Fruit fly (Drosophila melanogaster) whole organism, embryonic: ENCODE results near the gene Dlip1.
A peak's percentile ranks its signal among the peaks of the same experiment; 100 is the strongest.

Source experiments
- BEAF-32 ChIP-seq: fragments of 200-800 bp; sonication (Bioruptor generic); optimal IDR thresholded peaks from 3 replicates; lab custom pipeline; 2017; ENCODE audit warnings: missing biosample characterization, missing genetic modification characterization, mild to moderate bottlenecking, moderate library complexity, missing genetic modification reagents
- Blimp-1 ChIP-seq: fragments of 200-800 bp; sonication (Bioruptor generic); optimal IDR thresholded peaks from 3 replicates; lab custom pipeline; 2018; ENCODE audit warnings: missing biosample characterization, missing genetic modification characterization, mild to moderate bottlenecking, moderate library complexity, missing genetic modification reagents
- CG10267 ChIP-seq: fragments of 200-800 bp; sonication (Bioruptor generic); optimal IDR thresholded peaks from 2 replicates; lab custom pipeline; 2018; ENCODE audit warnings: missing biosample characterization, mild to moderate bottlenecking, missing genetic modification characterization, moderate library complexity
- CG12155 ChIP-seq: fragments of 200-800 bp; sonication (Bioruptor generic); optimal IDR thresholded peaks from 3 replicates; lab custom pipeline; 2016; ENCODE audit warnings: missing biosample characterization, missing genetic modification characterization
- CG12942 ChIP-seq: fragments of 200-800 bp; sonication (Bioruptor generic); optimal IDR thresholded peaks from 3 replicates; lab custom pipeline; 2016; ENCODE audit warnings: missing biosample characterization, missing genetic modification characterization
- CG15514 ChIP-seq: fragments of 200-800 bp; sonication (Bioruptor generic); optimal IDR thresholded peaks from 3 replicates; lab custom pipeline; 2017; ENCODE audit warnings: missing biosample characterization, missing genetic modification characterization, mild to moderate bottlenecking, moderate library complexity, missing genetic modification reagents
- CG16863 ChIP-seq: fragments of 200-800 bp; sonication (Bioruptor generic); optimal IDR thresholded peaks from 3 replicates; lab custom pipeline; 2016; ENCODE audit warnings: missing biosample characterization, missing genetic modification characterization
- CG17612 ChIP-seq: fragments of 200-800 bp; sonication (Bioruptor generic); IDR thresholded peaks from 2 replicates; pipeline ENCODE4 v1.3.6; 2022; ENCODE audit warnings: missing biosample characterization, missing genetic modification characterization
- CG18262 ChIP-seq: fragments of 200-800 bp; optimal IDR thresholded peaks from 3 replicates; lab custom pipeline; 2019; ENCODE audit warnings: missing biosample characterization, mild to moderate bottlenecking, missing genetic modification characterization, moderate library complexity
- CG2199 ChIP-seq: fragments of 200-800 bp; sonication (Bioruptor generic); IDR thresholded peaks from 3 replicates; pipeline ENCODE4 v1.3.6; 2022; ENCODE audit warnings: missing biosample characterization, missing genetic modification characterization
- CG34224 ChIP-seq: fragments of 200-800 bp; sonication (Bioruptor generic); IDR thresholded peaks from 3 replicates; pipeline ENCODE4 v1.3.6; 2022; ENCODE audit warnings: missing biosample characterization, missing genetic modification characterization; ENCODE audit not compliant: partially characterized antibody
- CG43689 ChIP-seq: fragments of 200-800 bp; sonication (Bioruptor generic); IDR thresholded peaks from 2 replicates; pipeline ENCODE4 v1.3.6; 2022; ENCODE audit warnings: missing biosample characterization, missing genetic modification characterization
- CG4617 ChIP-seq: fragments of 200-800 bp; sonication (Bioruptor generic); optimal IDR thresholded peaks from 3 replicates; lab custom pipeline; 2016; ENCODE audit warnings: missing biosample characterization, missing genetic modification characterization, borderline replicate concordance
- CG7839 ChIP-seq: fragments of 200-800 bp; sonication (Bioruptor generic); optimal IDR thresholded peaks from 3 replicates; lab custom pipeline; 2018; ENCODE audit warnings: missing biosample characterization, mild to moderate bottlenecking, missing genetic modification characterization, moderate library complexity
- Camta ChIP-seq: fragments of 200-800 bp; sonication (Bioruptor generic); optimal IDR thresholded peaks from 2 replicates; lab custom pipeline; 2016; ENCODE audit warnings: missing biosample characterization, missing genetic modification characterization
- CkIIα-i1 ChIP-seq: fragments of 200-800 bp; sonication (Bioruptor generic); IDR thresholded peaks from 2 replicates; pipeline ENCODE4 v1.3.6; 2022; ENCODE audit warnings: missing biosample characterization, missing genetic modification characterization
- D ChIP-seq, 2 experiments: fragments of 200-800 bp in 1 of 2; fragments of >200 bp in 1 of 2; sonication (Bioruptor generic) in 1 of 2; optimal IDR thresholded peaks; 2 replicates in 1 of 2; 3 replicates in 1 of 2; lab custom pipeline; 2017; ENCODE audit warnings: mild to moderate bottlenecking in 1 of 2, missing biosample characterization in 1 of 2, missing genetic modification characterization in 1 of 2, missing genetic modification reagents in 1 of 2
- D19A ChIP-seq: fragments of 200-800 bp; optimal IDR thresholded peaks from 3 replicates; lab custom pipeline; 2019; ENCODE audit warnings: missing biosample characterization, mild to moderate bottlenecking, missing genetic modification characterization, moderate library complexity
- Dek ChIP-seq: fragments of 200-800 bp; sonication (Bioruptor generic); optimal IDR thresholded peaks from 3 replicates; lab custom pipeline; 2019; ENCODE audit warnings: missing biosample characterization, mild to moderate bottlenecking, missing genetic modification characterization, moderate library complexity
- H15 ChIP-seq: fragments of 200-800 bp; sonication (Bioruptor generic); IDR thresholded peaks from 3 replicates; pipeline ENCODE4 v1.3.6; 2022; ENCODE audit warnings: missing biosample characterization, missing genetic modification characterization
- Hr78 ChIP-seq, 2 experiments: fragments of 200-800 bp in 1 of 2; fragments of >200 bp in 1 of 2; sonication (Bioruptor generic) in 1 of 2; optimal IDR thresholded peaks; 2 replicates each; lab custom pipeline; 2017 to 2019; ENCODE audit warnings: missing biosample characterization in 2 of 2, missing genetic modification characterization in 2 of 2, mild to moderate bottlenecking in 1 of 2, moderate library complexity in 1 of 2
- MBD-R2 ChIP-seq: fragments of 200-800 bp; sonication (Bioruptor generic); IDR thresholded peaks from 2 replicates; pipeline ENCODE4 v1.3.6; 2022; ENCODE audit warnings: missing biosample characterization, missing genetic modification characterization
- Meics ChIP-seq: fragments of 200-800 bp; sonication (Bioruptor generic); optimal IDR thresholded peaks from 2 replicates; lab custom pipeline; 2017; ENCODE audit warnings: missing biosample characterization, mild to moderate bottlenecking, missing genetic modification characterization
- NC2β ChIP-seq: fragments of 200-800 bp; sonication (Bioruptor generic); optimal IDR thresholded peaks from 2 replicates; lab custom pipeline; 2016; ENCODE audit warnings: missing biosample characterization, missing genetic modification characterization
- NK7.1 ChIP-seq: fragments of 200-800 bp; sonication (Bioruptor generic); optimal IDR thresholded peaks from 3 replicates; lab custom pipeline; 2016; ENCODE audit warnings: missing biosample characterization, missing genetic modification characterization
- Neu2 ChIP-seq: fragments of 200-800 bp; sonication (Bioruptor generic); optimal IDR thresholded peaks from 3 replicates; lab custom pipeline; 2016; ENCODE audit warnings: missing biosample characterization, missing genetic modification characterization, borderline replicate concordance
- Nf-YB ChIP-seq: fragments of 200-800 bp; sonication (Bioruptor generic); optimal IDR thresholded peaks from 3 replicates; lab custom pipeline; 2019; ENCODE audit warnings: missing biosample characterization, mild to moderate bottlenecking, missing genetic modification characterization, moderate library complexity
- Opbp ChIP-seq: fragments of 200-800 bp; sonication (Bioruptor generic); IDR thresholded peaks from 3 replicates; pipeline ENCODE4 v1.3.6; 2022; ENCODE audit warnings: missing biosample characterization, missing genetic modification characterization; ENCODE audit not compliant: partially characterized antibody
- Ravus ChIP-seq: fragments of 200-800 bp; sonication (Bioruptor generic); IDR thresholded peaks from 2 replicates; pipeline ENCODE4 v1.3.6; 2022; ENCODE audit warnings: missing biosample characterization, missing genetic modification characterization
- Scr ChIP-seq: fragments of 200-800 bp; sonication (Bioruptor generic); IDR thresholded peaks from 2 replicates; pipeline ENCODE4 v1.3.6; 2022; ENCODE audit warnings: missing biosample characterization, missing genetic modification characterization; ENCODE audit not compliant: partially characterized antibody
- Spps ChIP-seq: fragments of 200-800 bp; sonication (Bioruptor generic); optimal IDR thresholded peaks from 2 replicates; lab custom pipeline; 2018; ENCODE audit warnings: missing biosample characterization, mild to moderate bottlenecking, missing genetic modification characterization
- Vsx1 ChIP-seq: fragments of 200-800 bp; sonication (Bioruptor generic); optimal IDR thresholded peaks from 2 replicates; lab custom pipeline; 2017; ENCODE audit warnings: missing biosample characterization, mild to moderate bottlenecking, missing genetic modification characterization, missing genetic modification reagents
- Xbp1 ChIP-seq: fragments of 200-800 bp; sonication (Bioruptor generic); optimal IDR thresholded peaks from 3 replicates; lab custom pipeline; 2016; ENCODE audit warnings: missing biosample characterization, mild to moderate bottlenecking, missing genetic modification characterization
- bsh ChIP-seq, 2 experiments: fragments of 200-800 bp; sonication (Bioruptor generic); optimal IDR thresholded peaks; 2 replicates each; lab custom pipeline; 2017 to 2018; ENCODE audit warnings: mild to moderate bottlenecking in 2 of 2, missing biosample characterization in 2 of 2, missing genetic modification characterization in 2 of 2, moderate library complexity in 1 of 2
- cg ChIP-seq: fragments of 200-800 bp; sonication (Bioruptor generic); optimal IDR thresholded peaks from 3 replicates; lab custom pipeline; 2019; ENCODE audit warnings: missing biosample characterization, mild to moderate bottlenecking, missing genetic modification characterization, moderate library complexity
- dan ChIP-seq: fragments of 200-800 bp; sonication (Bioruptor generic); IDR thresholded peaks from 2 replicates; pipeline ENCODE4 v1.3.6; 2022; ENCODE audit warnings: missing biosample characterization, missing genetic modification characterization
- en ChIP-seq: fragments of 200-800 bp; sonication (Bioruptor generic); optimal IDR thresholded peaks from 2 replicates; lab custom pipeline; 2016; ENCODE audit warnings: missing biosample characterization, missing genetic modification characterization
- odd ChIP-seq: fragments of 200-800 bp; sonication (Bioruptor generic); optimal IDR thresholded peaks from 2 replicates; lab custom pipeline; 2017; ENCODE audit warnings: missing biosample characterization, mild to moderate bottlenecking, missing genetic modification characterization
- pan ChIP-seq, 4 experiments: fragments of >200 bp in 3 of 4; fragments of 200-800 bp in 1 of 4; sonication (Bioruptor generic) in 1 of 4; optimal IDR thresholded peaks in 3 of 4; IDR thresholded peaks in 1 of 4; 2 replicates each; pipeline versions ENCODE4 v1.3.6 to Lab custom; 2017 to 2022; ENCODE audit warnings: missing biosample characterization in 2 of 4, missing genetic modification characterization in 2 of 4, mixed read lengths in 1 of 4
- pita ChIP-seq: fragments of 200-800 bp; sonication (Bioruptor generic); optimal IDR thresholded peaks from 2 replicates; lab custom pipeline; 2017; ENCODE audit warnings: missing biosample characterization, mild to moderate bottlenecking, missing genetic modification characterization
- ranshi ChIP-seq: fragments of 200-800 bp; sonication (Bioruptor generic); IDR thresholded peaks from 2 replicates; pipeline ENCODE4 v1.3.6; 2022; ENCODE audit warnings: missing biosample characterization, missing genetic modification characterization
- sens ChIP-seq: fragments of 200-800 bp; sonication (Bioruptor generic); peaks from one replicate; lab custom pipeline; 2016; ENCODE audit warnings: missing biosample characterization, missing genetic modification characterization
- slou ChIP-seq: fragments of 200-800 bp; sonication (Bioruptor generic); optimal IDR thresholded peaks from 3 replicates; lab custom pipeline; 2016; ENCODE audit warnings: missing biosample characterization, missing genetic modification characterization
- sqz ChIP-seq: fragments of 200-800 bp; sonication (Bioruptor generic); optimal IDR thresholded peaks from 3 replicates; lab custom pipeline; 2018; ENCODE audit warnings: missing biosample characterization, mild to moderate bottlenecking, missing genetic modification characterization
- tin ChIP-seq: fragments of 200-800 bp; sonication (Bioruptor generic); optimal IDR thresholded peaks from 3 replicates; lab custom pipeline; 2016; ENCODE audit warnings: missing biosample characterization, missing genetic modification characterization
- toy ChIP-seq: fragments of 200-800 bp; sonication (Bioruptor generic); IDR thresholded peaks from 2 replicates; pipeline ENCODE4 v1.3.6; 2022; ENCODE audit warnings: missing biosample characterization, missing genetic modification characterization
- wor ChIP-seq: fragments of 200-800 bp; sonication (Bioruptor generic); IDR thresholded peaks from 2 replicates; pipeline ENCODE4 v1.3.6; 2022; ENCODE audit warnings: missing biosample characterization, missing genetic modification characterization
- zf30C ChIP-seq: fragments of 200-800 bp; sonication (Bioruptor generic); optimal IDR thresholded peaks from 3 replicates; lab custom pipeline; 2018; ENCODE audit warnings: missing biosample characterization, mild to moderate bottlenecking, missing genetic modification characterization

Dlip1 gene

dm6 chrX:9127264-9128011 is 31.0 kb upstream of the Dlip1 start (continued):
- no peak for TF ChIP-seq CG10267 (tag; lab: Kevin White, UChicago)
- TF ChIP-seq CkIIα-i1, result no peak
- peak; percentile 67 for TF ChIP-seq sens (GFP tag; lab: Kevin White, UChicago)
- TF ChIP-seq slou (GFP tag; lab: Kevin White, UChicago), result no peak
- no peak for TF ChIP-seq Vsx1 (GFP tag; lab: Kevin White, UChicago)
- TF ChIP-seq toy, result no peak
- TF ChIP-seq Opbp (GFP tag; lab: Robert Waterston, UW), result no peak
- TF ChIP-seq CG16863 (GFP tag; lab: Kevin White, UChicago), result no peak
- no peak for TF ChIP-seq CG43689 (GFP tag; lab: Robert Waterston, UW)
- no peak for TF ChIP-seq NC2β (GFP tag; lab: Kevin White, UChicago)
- TF ChIP-seq CG2199 (GFP tag; lab: Robert Waterston, UW), result no peak
- TF ChIP-seq Nf-YB (GFP tag; lab: Kevin White, UChicago), result no peak
- no peak for TF ChIP-seq CG12942
- TF ChIP-seq cg, result no peak
- no peak for TF ChIP-seq NK7.1 (GFP tag; lab: Kevin White, UChicago)
- no peak for TF ChIP-seq dan (GFP tag; lab: Robert Waterston, UW)
- no peak for TF ChIP-seq CG12155 (GFP tag; lab: Kevin White, UChicago)
- TF ChIP-seq sqz (GFP tag; lab: Kevin White, UChicago), result no peak
- TF ChIP-seq Hr78 (GFP tag; optimal IDR thresholded peaks at IDR 0.05; lab: Kevin White, UChicago), result no peak
- no peak for TF ChIP-seq CG15514
- no peak for TF ChIP-seq Dek (tag; lab: Kevin White, UChicago)
- TF ChIP-seq wor (GFP tag; lab: Robert Waterston, UW), result no peak
- TF ChIP-seq BEAF-32 (GFP tag; lab: Kevin White, UChicago), result no peak
- TF ChIP-seq CG4617 (GFP tag; lab: Kevin White, UChicago), result no peak
- peak; percentile 13 for TF ChIP-seq CG18262 (tag; lab: Kevin White, UChicago)
- no peak for TF ChIP-seq en (GFP tag; lab: Kevin White, UChicago)
- peak; percentile 9 for TF ChIP-seq Blimp-1 (GFP tag; lab: Kevin White, UChicago)
- TF ChIP-seq CG17612 (GFP tag; lab: Robert Waterston, UW), result no peak
- no peak for TF ChIP-seq tin
- no peak for TF ChIP-seq pan (optimal IDR thresholded peaks at IDR 0.05; lab: Kevin White, UChicago)
- TF ChIP-seq pan (GFP tag; optimal IDR thresholded peaks at IDR 0.05 in 1 of 2, IDR thresholded peaks at IDR 0.05 in 1 of 2), result peak in 1 of 2 experiments; percentile 31
- TF ChIP-seq CG7839, result peak; percentile 40
- no peak for TF ChIP-seq D19A (tag; lab: Kevin White, UChicago)
- no peak for TF ChIP-seq zf30C (GFP tag; lab: Kevin White, UChicago)
- TF ChIP-seq CG34224 (GFP tag; lab: Robert Waterston, UW), result no peak
- 0 out of 2 replicates have a peak, but pooled peaks have one; percentile 15 for TF ChIP-seq ranshi (GFP tag; lab: Robert Waterston, UW)
- TF ChIP-seq pita (GFP tag; lab: Kevin White, UChicago), result no peak
- no peak for TF ChIP-seq Scr (GFP tag; lab: Robert Waterston, UW)
- no peak for TF ChIP-seq Neu2 (GFP tag; lab: Kevin White, UChicago)
- TF ChIP-seq Camta (GFP tag; lab: Kevin White, UChicago), result no peak
- TF ChIP-seq odd (GFP tag; lab: Kevin White, UChicago), result no peak
- no peak for TF ChIP-seq MBD-R2 (GFP tag; lab: Robert Waterston, UW)
- peak; percentile 2 for TF ChIP-seq Xbp1
- TF ChIP-seq Spps (tag; lab: Kevin White, UChicago), result no peak
- no peak for TF ChIP-seq H15 (GFP tag; lab: Robert Waterston, UW)
- TF ChIP-seq Meics (GFP tag; lab: Kevin White, UChicago), result peak; percentile 12
- peak; percentile 85 for TF ChIP-seq D (optimal IDR thresholded peaks at IDR 0.05; lab: Kevin White, UChicago)
- no peak for TF ChIP-seq D (GFP tag; optimal IDR thresholded peaks at IDR 0.05; lab: Kevin White, UChicago)
- peak in 1 of 2 experiments; percentile 20 for TF ChIP-seq bsh (GFP tag; optimal IDR thresholded peaks at IDR 0.05; lab: Kevin White, UChicago)
- TF ChIP-seq Ravus (GFP tag; lab: Robert Waterston, UW), result no peak
